Worm (Caenorhabditis elegans): ENCODE results near the gene R05H11.2.

- TF ChIP-seq zag-1 (tag; optimal IDR thresholded peaks at IDR 0.05) (no peak), unc-62 (GFP tag; optimal IDR thresholded peaks at IDR 0.05) (no peak), blmp-1 (tag; optimal IDR thresholded peaks at IDR 0.05; ENCODE audit: insufficient read depth) (no peak), nhr-10 (tag; optimal IDR thresholded peaks at IDR 0.05) (no peak), ztf-4 (tag; optimal IDR thresholded peaks at IDR 0.05) (no peak), sma-9 (GFP tag; optimal IDR thresholded peaks at IDR 0.05) (no peak), sma-9 (tag; optimal IDR thresholded peaks at IDR 0.05) (no peak)
Measured at ce11 chrIII:6799664-6800063, 1.6 kb downstream of the R05H11.2 start.

All from whole organism, L2 larva.